Fruit fly (Drosophila melanogaster) whole organism, adult: Measurements from ENCODE around the gene Ssk.

Experiments used
- CG12768 ChIP-seq: fragments of 200-800 bp; sonication (Bioruptor generic); optimal IDR thresholded peaks from 2 replicates; lab custom pipeline; 2017; ENCODE audit warnings: missing biosample characterization, missing genetic modification characterization, mild to moderate bottlenecking, moderate library complexity, missing genetic modification reagents
- CG1620 ChIP-seq: fragments of 200-800 bp; sonication (Bioruptor generic); optimal IDR thresholded peaks from 2 replicates; lab custom pipeline; 2016; ENCODE audit warnings: missing biosample characterization, missing genetic modification characterization
- CG33017 ChIP-seq: fragments of 200-800 bp; sonication (Bioruptor generic); optimal IDR thresholded peaks from 2 replicates; lab custom pipeline; 2018; ENCODE audit warnings: missing biosample characterization, mild to moderate bottlenecking, missing genetic modification characterization, moderate library complexity
- CG7045 ChIP-seq: fragments of 200-800 bp; sonication (Bioruptor generic); optimal IDR thresholded peaks from 2 replicates; lab custom pipeline; 2017; ENCODE audit warnings: missing biosample characterization, mild to moderate bottlenecking, missing genetic modification characterization
- bab1 ChIP-seq: fragments of 200-800 bp; sonication (Bioruptor generic); optimal IDR thresholded peaks from 3 replicates; lab custom pipeline; 2019; ENCODE audit warnings: missing biosample characterization, mild to moderate bottlenecking, missing genetic modification characterization, moderate library complexity
- cic ChIP-seq: fragments of 200-800 bp; sonication (Bioruptor generic); optimal IDR thresholded peaks from 2 replicates; lab custom pipeline; 2017; ENCODE audit warnings: missing biosample characterization, mild to moderate bottlenecking, missing genetic modification characterization, moderate library complexity
- cnc ChIP-seq, 2 experiments: fragments of >200 bp; optimal IDR thresholded peaks; 2 replicates each; lab custom pipeline; 2017
- ovo ChIP-seq: fragments of 200-800 bp; sonication (Bioruptor generic); optimal IDR thresholded peaks from 2 replicates; lab custom pipeline; 2016; ENCODE audit warnings: missing biosample characterization, missing genetic modification characterization

- TF ChIP-seq CG12768 (GFP tag; lab: Kevin White, UChicago) (no peak), ovo (GFP tag; lab: Kevin White, UChicago) (no peak), CG33017 (tag; lab: Kevin White, UChicago) (no peak), cic (GFP tag; lab: Kevin White, UChicago) (no peak), CG7045 (no peak), bab1 (no peak), cnc (optimal IDR thresholded peaks at IDR 0.05; lab: Kevin White, UChicago) (no peak), CG1620 (GFP tag; lab: Kevin White, UChicago) (no peak)
Measured at dm6 chr3L:20209896-20210295, 21.6 kb downstream of the Ssk start.
